Fruit fly (Drosophila melanogaster) whole organism, embryonic: ENCODE data around the gene CG31792.

Source experiments
- ATbp ChIP-seq: fragments of 200-800 bp; sonication (Bioruptor generic); optimal IDR thresholded peaks from 2 replicates; lab custom pipeline; 2017; ENCODE audit warnings: missing biosample characterization, mild to moderate bottlenecking, missing genetic modification characterization, missing genetic modification reagents
- Adf1 ChIP-seq: fragments of 200-800 bp; sonication (Bioruptor generic); IDR thresholded peaks from 2 replicates; pipeline ENCODE4 v1.3.6; 2022; ENCODE audit warnings: missing biosample characterization, missing genetic modification characterization
- Asciz ChIP-seq: fragments of 200-800 bp; sonication (Bioruptor generic); optimal IDR thresholded peaks from 2 replicates; lab custom pipeline; 2017; ENCODE audit warnings: missing biosample characterization, mild to moderate bottlenecking, missing genetic modification characterization, missing genetic modification reagents
- Atf-2 ChIP-seq: fragments of 200-800 bp; sonication (Bioruptor generic); optimal IDR thresholded peaks from 2 replicates; lab custom pipeline; 2016; ENCODE audit warnings: missing biosample characterization, missing genetic modification characterization
- Atf6 ChIP-seq: fragments of 200-800 bp; sonication (Bioruptor generic); IDR thresholded peaks from 2 replicates; pipeline ENCODE4 v1.3.6; 2022; ENCODE audit warnings: missing biosample characterization, missing genetic modification characterization
- C15 ChIP-seq: fragments of 200-800 bp; sonication (Bioruptor generic); IDR thresholded peaks from 3 replicates; pipeline ENCODE4 v1.3.6; 2022; ENCODE audit warnings: missing biosample characterization, missing genetic modification characterization
- CG10431 ChIP-seq: fragments of 200-800 bp; sonication (Bioruptor generic); optimal IDR thresholded peaks from 3 replicates; lab custom pipeline; 2018; ENCODE audit warnings: missing biosample characterization, mild to moderate bottlenecking, missing genetic modification characterization
- CG10462 ChIP-seq: fragments of 200-800 bp; sonication (Bioruptor generic); optimal IDR thresholded peaks from 2 replicates; lab custom pipeline; 2016; ENCODE audit warnings: missing biosample characterization, missing genetic modification characterization
- CG12769 ChIP-seq: fragments of 200-800 bp; sonication (Bioruptor generic); optimal IDR thresholded peaks from 2 replicates; lab custom pipeline; 2019; ENCODE audit warnings: missing biosample characterization, mild to moderate bottlenecking, missing genetic modification characterization, moderate library complexity
- CG13424 ChIP-seq: fragments of 200-800 bp; sonication (Bioruptor generic); optimal IDR thresholded peaks from 2 replicates; lab custom pipeline; 2019; ENCODE audit warnings: missing biosample characterization, mild to moderate bottlenecking, missing genetic modification characterization, moderate library complexity
- CG14050 ChIP-seq: fragments of 200-800 bp; sonication (Bioruptor generic); IDR thresholded peaks from 3 replicates; pipeline ENCODE4 v1.3.6; 2022; ENCODE audit warnings: missing biosample characterization, missing genetic modification characterization
- CG1602 ChIP-seq: fragments of 200-800 bp; sonication (Bioruptor generic); optimal IDR thresholded peaks from 3 replicates; lab custom pipeline; 2016; ENCODE audit warnings: missing biosample characterization, missing genetic modification characterization
- CG16815 ChIP-seq: fragments of 200-800 bp; sonication (Bioruptor generic); optimal IDR thresholded peaks from 3 replicates; lab custom pipeline; 2017; ENCODE audit warnings: missing biosample characterization, mild to moderate bottlenecking, missing genetic modification characterization
- CG17568 ChIP-seq: fragments of 200-800 bp; sonication (Bioruptor generic); optimal IDR thresholded peaks from 2 replicates; lab custom pipeline; 2018; ENCODE audit warnings: missing biosample characterization, mild to moderate bottlenecking, missing genetic modification characterization, moderate library complexity
- CG18262 ChIP-seq: fragments of 200-800 bp; optimal IDR thresholded peaks from 3 replicates; lab custom pipeline; 2019; ENCODE audit warnings: missing biosample characterization, mild to moderate bottlenecking, missing genetic modification characterization, moderate library complexity
- CG18599 ChIP-seq: fragments of 200-800 bp; sonication (Bioruptor generic); optimal IDR thresholded peaks from 3 replicates; lab custom pipeline; 2017; ENCODE audit warnings: missing biosample characterization, missing genetic modification characterization, mild to moderate bottlenecking, moderate library complexity, missing genetic modification reagents
- CG31388 ChIP-seq: fragments of 200-800 bp; sonication (Bioruptor generic); optimal IDR thresholded peaks from 2 replicates; lab custom pipeline; 2016; ENCODE audit warnings: missing biosample characterization, missing genetic modification characterization
- CG3995 ChIP-seq: fragments of 200-800 bp; sonication (Bioruptor generic); optimal IDR thresholded peaks from 3 replicates; lab custom pipeline; 2016; ENCODE audit warnings: missing biosample characterization, missing genetic modification characterization
- CG6854 ChIP-seq: fragments of 200-800 bp; sonication (Bioruptor generic); optimal IDR thresholded peaks from 3 replicates; lab custom pipeline; 2017; ENCODE audit warnings: missing biosample characterization, mild to moderate bottlenecking, missing genetic modification characterization
- CG7745 ChIP-seq: fragments of 200-800 bp; sonication (Bioruptor generic); optimal IDR thresholded peaks from 2 replicates; lab custom pipeline; 2018; ENCODE audit warnings: missing biosample characterization, mild to moderate bottlenecking, missing genetic modification characterization, moderate library complexity
- CG8089 ChIP-seq: fragments of 200-800 bp; sonication (Bioruptor generic); optimal IDR thresholded peaks from 3 replicates; lab custom pipeline; 2016; ENCODE audit warnings: missing biosample characterization, missing genetic modification characterization
- CG9876 ChIP-seq: fragments of 200-800 bp; sonication (Bioruptor generic); optimal IDR thresholded peaks from 2 replicates; lab custom pipeline; 2016; ENCODE audit warnings: missing biosample characterization, missing genetic modification characterization
- D19A ChIP-seq: fragments of 200-800 bp; optimal IDR thresholded peaks from 3 replicates; lab custom pipeline; 2019; ENCODE audit warnings: missing biosample characterization, mild to moderate bottlenecking, missing genetic modification characterization, moderate library complexity
- Deaf1 ChIP-seq: fragments of 200-800 bp; optimal IDR thresholded peaks from 3 replicates; lab custom pipeline; 2019; ENCODE audit warnings: missing biosample characterization, mild to moderate bottlenecking, missing genetic modification characterization, moderate library complexity
- Ets65A ChIP-seq: fragments of 200-800 bp; sonication (Bioruptor generic); peaks from one replicate; lab custom pipeline; 2016; ENCODE audit warnings: missing biosample characterization, missing genetic modification characterization
- Fer3 ChIP-seq: fragments of 200-800 bp; sonication (Bioruptor generic); optimal IDR thresholded peaks from 2 replicates; lab custom pipeline; 2018; ENCODE audit warnings: missing biosample characterization, mild to moderate bottlenecking, missing genetic modification characterization, moderate library complexity
- MBD-R2 ChIP-seq: fragments of 200-800 bp; sonication (Bioruptor generic); IDR thresholded peaks from 2 replicates; pipeline ENCODE4 v1.3.6; 2022; ENCODE audit warnings: missing biosample characterization, missing genetic modification characterization
- MESR4 ChIP-seq: fragments of 200-800 bp; sonication (Bioruptor generic); optimal IDR thresholded peaks from 2 replicates; lab custom pipeline; 2018; ENCODE audit warnings: missing biosample characterization, mild to moderate bottlenecking, missing genetic modification characterization, moderate library complexity
- NC2β ChIP-seq: fragments of 200-800 bp; sonication (Bioruptor generic); optimal IDR thresholded peaks from 2 replicates; lab custom pipeline; 2016; ENCODE audit warnings: missing biosample characterization, missing genetic modification characterization
- NK7.1 ChIP-seq: fragments of 200-800 bp; sonication (Bioruptor generic); optimal IDR thresholded peaks from 3 replicates; lab custom pipeline; 2016; ENCODE audit warnings: missing biosample characterization, missing genetic modification characterization
- Sry-δ ChIP-seq: fragments of 200-800 bp; sonication (Bioruptor generic); optimal IDR thresholded peaks from 2 replicates; lab custom pipeline; 2016; ENCODE audit warnings: missing biosample characterization, missing genetic modification characterization
- ara ChIP-seq: fragments of 200-800 bp; sonication (Bioruptor generic); IDR thresholded peaks from 2 replicates; pipeline ENCODE4 v1.3.6; 2022; ENCODE audit warnings: missing biosample characterization, missing genetic modification characterization
- az2 ChIP-seq: fragments of 200-800 bp; sonication (Bioruptor generic); optimal IDR thresholded peaks from 3 replicates; lab custom pipeline; 2016; ENCODE audit warnings: missing biosample characterization, missing genetic modification characterization
- bab2 ChIP-seq: fragments of 200-800 bp; sonication (Bioruptor generic); optimal IDR thresholded peaks from 2 replicates; lab custom pipeline; 2016; ENCODE audit warnings: missing biosample characterization, missing genetic modification characterization
- chn ChIP-seq: fragments of 200-800 bp; sonication (Bioruptor generic); optimal IDR thresholded peaks from 2 replicates; lab custom pipeline; 2016; ENCODE audit warnings: missing biosample characterization, missing genetic modification characterization
- crc ChIP-seq: fragments of 200-800 bp; sonication (Bioruptor generic); optimal IDR thresholded peaks from 2 replicates; lab custom pipeline; 2016; ENCODE audit warnings: missing biosample characterization, missing genetic modification characterization
- dan ChIP-seq: fragments of 200-800 bp; sonication (Bioruptor generic); IDR thresholded peaks from 2 replicates; pipeline ENCODE4 v1.3.6; 2022; ENCODE audit warnings: missing biosample characterization, missing genetic modification characterization
- dati ChIP-seq: fragments of 200-800 bp; sonication (Bioruptor generic); IDR thresholded peaks from 2 replicates; pipeline ENCODE4 v1.3.6; 2022; ENCODE audit warnings: missing biosample characterization, missing genetic modification characterization
- eve ChIP-seq, 2 experiments: fragments of >200 bp; optimal IDR thresholded peaks; 2 replicates each; lab custom pipeline; 2017; ENCODE audit warnings: missing biosample characterization in 2 of 2, missing genetic modification characterization in 2 of 2
- fd96Cb ChIP-seq: fragments of 200-800 bp; sonication (Bioruptor generic); optimal IDR thresholded peaks from 2 replicates; lab custom pipeline; 2018; ENCODE audit warnings: missing biosample characterization, mild to moderate bottlenecking, missing genetic modification characterization, moderate library complexity
- fu2 ChIP-seq: fragments of 200-800 bp; sonication (Bioruptor generic); optimal IDR thresholded peaks from 2 replicates; lab custom pipeline; 2016; ENCODE audit warnings: missing biosample characterization, missing genetic modification characterization
- insv ChIP-seq, 2 experiments: fragments of 200-800 bp; sonication (Bioruptor generic); optimal IDR thresholded peaks; 3 replicates each; lab custom pipeline; 2016 to 2018; ENCODE audit warnings: missing biosample characterization in 2 of 2, missing genetic modification characterization in 2 of 2
- jigr1 ChIP-seq: fragments of 200-800 bp; sonication (Bioruptor generic); IDR thresholded peaks from 3 replicates; pipeline ENCODE4 v1.3.6; 2022; ENCODE audit warnings: missing biosample characterization, missing genetic modification characterization
- mirr ChIP-seq: fragments of 200-800 bp; sonication (Bioruptor generic); optimal IDR thresholded peaks from 3 replicates; lab custom pipeline; 2018; ENCODE audit warnings: missing biosample characterization, mild to moderate bottlenecking, missing genetic modification characterization
- nom ChIP-seq: fragments of 200-800 bp; sonication (Bioruptor generic); optimal IDR thresholded peaks from 2 replicates; lab custom pipeline; 2017; ENCODE audit warnings: missing biosample characterization, missing genetic modification characterization, mild to moderate bottlenecking, moderate library complexity, missing genetic modification reagents
- otp ChIP-seq: fragments of 200-800 bp; sonication (Bioruptor generic); IDR thresholded peaks from 3 replicates; pipeline ENCODE4, ENCODE4 v1.3.6; 2022; ENCODE audit warnings: missing biosample characterization, missing genetic modification characterization
- phol ChIP-seq: fragments of 200-800 bp; sonication (Bioruptor generic); optimal IDR thresholded peaks from 3 replicates; lab custom pipeline; 2018; ENCODE audit warnings: missing biosample characterization, mild to moderate bottlenecking, missing genetic modification characterization, moderate library complexity
- ranshi ChIP-seq: fragments of 200-800 bp; sonication (Bioruptor generic); IDR thresholded peaks from 2 replicates; pipeline ENCODE4 v1.3.6; 2022; ENCODE audit warnings: missing biosample characterization, missing genetic modification characterization
- sim ChIP-seq: fragments of 200-800 bp; sonication (Bioruptor generic); IDR thresholded peaks from 2 replicates; pipeline ENCODE4 v1.3.6; 2022; ENCODE audit warnings: missing biosample characterization, missing genetic modification characterization
- ssp ChIP-seq: fragments of 200-800 bp; sonication (Bioruptor generic); IDR thresholded peaks from 2 replicates; pipeline ENCODE4 v1.3.6; 2022; ENCODE audit warnings: missing biosample characterization, missing genetic modification characterization
- wek ChIP-seq: fragments of 200-800 bp; sonication (Bioruptor generic); optimal IDR thresholded peaks from 3 replicates; lab custom pipeline; 2018; ENCODE audit warnings: missing biosample characterization, mild to moderate bottlenecking, missing genetic modification characterization, moderate library complexity
- yki ChIP-seq: fragments of >200 bp; optimal IDR thresholded peaks from 3 replicates; lab custom pipeline; 2018

The CG31792 gene

dm6 chr2L:18981947-18982579, 15.2 kb upstream of the CG31792 start (continued):
- TF ChIP-seq bab2 (no peak), ranshi (GFP tag; lab: Robert Waterston, UW) (no peak), CG14050 (GFP tag; lab: Robert Waterston, UW) (no peak), CG7745 (tag; lab: Kevin White, UChicago) (no peak), crc (no peak), chn (GFP tag; lab: Kevin White, UChicago) (no peak), Atf-2 (GFP tag; lab: Kevin White, UChicago) (no peak), C15 (GFP tag; lab: Robert Waterston, UW) (no peak), CG3995 (GFP tag; lab: Kevin White, UChicago) (no peak), yki (lab: Kevin White, UChicago) (no peak), CG17568 (GFP tag; lab: Kevin White, UChicago) (no peak), otp (GFP tag; lab: Robert Waterston, UW) (no peak), Asciz (GFP tag; lab: Kevin White, UChicago) (peak; percentile 24), insv (GFP tag; optimal IDR thresholded peaks at IDR 0.05; lab: Kevin White, UChicago) (no peak), CG8089 (GFP tag; lab: Kevin White, UChicago) (no peak), Adf1 (GFP tag; lab: Robert Waterston, UW) (no peak), eve (GFP tag; optimal IDR thresholded peaks at IDR 0.05; lab: Kevin White, UChicago) (peak in 1 of 2 experiments; percentile 34), D19A (tag; lab: Kevin White, UChicago) (peak; percentile 26), CG12769 (tag; lab: Kevin White, UChicago) (no peak), fd96Cb (peak; percentile 48), wek (GFP tag; lab: Kevin White, UChicago) (no peak), ATbp (GFP tag; lab: Kevin White, UChicago) (peak; percentile 53), CG31388 (GFP tag; lab: Kevin White, UChicago) (no peak), dan (GFP tag; lab: Robert Waterston, UW) (no peak), CG1602 (GFP tag; lab: Kevin White, UChicago) (peak; percentile 7), MESR4 (GFP tag; lab: Kevin White, UChicago) (no peak), nom (GFP tag; lab: Kevin White, UChicago) (peak; percentile 29), dati (GFP tag; lab: Robert Waterston, UW) (no peak), CG6854 (GFP tag; lab: Kevin White, UChicago) (no peak), mirr (GFP tag; lab: Kevin White, UChicago) (no peak), az2 (GFP tag; lab: Kevin White, UChicago) (peak; percentile 27), CG9876 (no peak), Fer3 (tag; lab: Kevin White, UChicago) (no peak), CG13424 (tag; lab: Kevin White, UChicago) (peak; percentile 32), Atf6 (no peak), phol (tag; lab: Kevin White, UChicago) (peak; percentile 56), CG16815 (GFP tag; lab: Kevin White, UChicago) (peak; percentile 0), ara (GFP tag; lab: Robert Waterston, UW) (peak; percentile 69; the same call in 1 of the 2 replicates), MBD-R2 (GFP tag; lab: Robert Waterston, UW) (no peak), Ets65A (no peak), CG10462 (GFP tag; lab: Kevin White, UChicago) (no peak), NK7.1 (no peak), fu2 (no peak), CG10431 (GFP tag; lab: Kevin White, UChicago) (peak; percentile 55), ssp (GFP tag; lab: Robert Waterston, UW) (no peak), jigr1 (no peak), CG18599 (GFP tag; lab: Kevin White, UChicago) (no peak), CG18262 (tag; lab: Kevin White, UChicago) (peak; percentile 60), sim (0 out of 2 replicates have a peak, but pooled peaks have one; percentile 40), NC2β (GFP tag; lab: Kevin White, UChicago) (no peak), Sry-δ (GFP tag; lab: Kevin White, UChicago) (no peak), Deaf1 (tag; lab: Kevin White, UChicago) (no peak)
